Fruit fly (Drosophila melanogaster) whole organism, embryonic: ENCODE data around the gene ppk.

ENCODE experiments used
- B-H1 ChIP-seq: fragments of 200-800 bp; sonication (Bioruptor generic); IDR thresholded peaks from 3 replicates; pipeline ENCODE4 v1.3.6; 2022; ENCODE audit warnings: missing biosample characterization, missing genetic modification characterization
- CG15479 ChIP-seq: fragments of 200-800 bp; sonication (Bioruptor generic); optimal IDR thresholded peaks from 3 replicates; lab custom pipeline; 2019; ENCODE audit warnings: missing biosample characterization, mild to moderate bottlenecking, missing genetic modification characterization, moderate library complexity
- CG17829 ChIP-seq: fragments of 200-800 bp; optimal IDR thresholded peaks from 2 replicates; lab custom pipeline; 2019; ENCODE audit warnings: missing biosample characterization, mild to moderate bottlenecking, missing genetic modification characterization, moderate library complexity
- CG1832 ChIP-seq: fragments of 200-800 bp; sonication (Bioruptor generic); optimal IDR thresholded peaks from 2 replicates; lab custom pipeline; 2017; ENCODE audit warnings: missing biosample characterization, mild to moderate bottlenecking, missing genetic modification characterization, inconsistent platforms
- CG30020 ChIP-seq: fragments of 200-800 bp; optimal IDR thresholded peaks from 2 replicates; lab custom pipeline; 2019; ENCODE audit warnings: missing biosample characterization, mild to moderate bottlenecking, missing genetic modification characterization, moderate library complexity
- CG4617 ChIP-seq: fragments of 200-800 bp; sonication (Bioruptor generic); optimal IDR thresholded peaks from 3 replicates; lab custom pipeline; 2016; ENCODE audit warnings: missing biosample characterization, missing genetic modification characterization, borderline replicate concordance
- CG7839 ChIP-seq: fragments of 200-800 bp; sonication (Bioruptor generic); optimal IDR thresholded peaks from 3 replicates; lab custom pipeline; 2018; ENCODE audit warnings: missing biosample characterization, mild to moderate bottlenecking, missing genetic modification characterization, moderate library complexity
- CG8478 ChIP-seq: fragments of >200 bp; optimal IDR thresholded peaks from 2 replicates; lab custom pipeline; 2018
- MTF-1 ChIP-seq: fragments of 200-800 bp; sonication (Bioruptor generic); optimal IDR thresholded peaks from 2 replicates; lab custom pipeline; 2018; ENCODE audit warnings: missing biosample characterization, mild to moderate bottlenecking, missing genetic modification characterization, borderline replicate concordance
- abd-A ChIP-seq: fragments of 200-800 bp; sonication (Bioruptor generic); optimal IDR thresholded peaks from 3 replicates; lab custom pipeline; 2019; ENCODE audit warnings: missing biosample characterization, mild to moderate bottlenecking, missing genetic modification characterization, moderate library complexity
- repo ChIP-seq: fragments of 200-800 bp; sonication (Bioruptor generic); optimal IDR thresholded peaks from 2 replicates; lab custom pipeline; 2016; ENCODE audit warnings: missing biosample characterization, missing genetic modification characterization
- vfl ChIP-seq: fragments of 200-800 bp; sonication (Bioruptor generic); optimal IDR thresholded peaks from 2 replicates; lab custom pipeline; 2016; ENCODE audit warnings: missing biosample characterization, missing genetic modification characterization
- vvl ChIP-seq: fragments of 200-800 bp; sonication (Bioruptor generic); IDR thresholded peaks from 2 replicates; pipeline ENCODE4 v1.3.6; 2022; ENCODE audit warnings: missing biosample characterization, missing genetic modification characterization
- yki ChIP-seq: fragments of >200 bp; optimal IDR thresholded peaks from 3 replicates; lab custom pipeline; 2018

- no peak for TF ChIP-seq CG4617 (GFP tag; lab: Kevin White, UChicago)
- no peak for TF ChIP-seq vfl
- TF ChIP-seq CG1832 (GFP tag; lab: Kevin White, UChicago), result no peak
- TF ChIP-seq abd-A, result no peak
- no peak for TF ChIP-seq CG15479 (GFP tag; lab: Kevin White, UChicago)
- no peak for TF ChIP-seq CG7839
- TF ChIP-seq B-H1, result no peak
- TF ChIP-seq MTF-1, result no peak
- TF ChIP-seq yki (lab: Kevin White, UChicago), result no peak
- no peak for TF ChIP-seq CG30020 (tag; lab: Kevin White, UChicago)
- peak; percentile 46 for TF ChIP-seq vvl (GFP tag; lab: Robert Waterston, UW)
- TF ChIP-seq CG8478, result no peak
- peak; percentile 16 for TF ChIP-seq CG17829 (tag; lab: Kevin White, UChicago)
- TF ChIP-seq repo (GFP tag; lab: Kevin White, UChicago), result no peak
These were observed 32.4 kb downstream of the ppk start, which contains the start of gene mTTF for dm6 chr2L:14348602-14349001.
